Worm (Caenorhabditis elegans): ENCODE results near the gene F59E12.15.

DNA sequence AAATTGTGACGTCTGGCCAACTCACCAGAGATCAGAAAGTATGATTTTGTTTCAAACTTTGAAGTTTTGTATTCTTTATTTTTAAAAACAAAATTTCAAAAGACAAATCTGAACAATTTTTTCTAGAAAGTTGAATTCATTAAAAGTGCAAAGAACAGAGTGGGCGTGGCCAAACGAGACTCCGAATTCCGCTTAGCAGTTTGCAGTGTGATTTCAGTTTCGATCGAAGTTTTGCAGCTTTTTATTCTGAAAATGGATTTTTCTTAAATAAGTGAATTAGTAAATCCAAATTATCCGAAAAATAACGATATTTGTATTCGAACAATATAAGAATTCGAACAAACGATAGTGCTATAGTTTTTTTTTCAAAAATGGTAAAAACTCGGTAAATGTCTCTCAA is 5.3 kb upstream of the F59E12.15 start:
- TF ChIP-seq nhr-12 (tag; optimal IDR thresholded peaks at IDR 0.05) = no peak
- no peak for TF ChIP-seq lin-13 (tag; optimal IDR thresholded peaks at IDR 0.05)
- no peak for TF ChIP-seq elt-1 (tag; optimal IDR thresholded peaks at IDR 0.05; ENCODE audit: borderline replicate concordance, insufficient read depth)
- TF ChIP-seq lsy-2 (tag; optimal IDR thresholded peaks at IDR 0.05) = no peak
- TF ChIP-seq ham-2 (GFP tag; optimal IDR thresholded peaks at IDR 0.05) = no peak
- no peak for TF ChIP-seq unc-62 (GFP tag; optimal IDR thresholded peaks at IDR 0.05)
- no peak for TF ChIP-seq nhr-237 (tag; optimal IDR thresholded peaks at IDR 0.05)
- TF ChIP-seq ztf-11 (tag; optimal IDR thresholded peaks at IDR 0.05) = no peak
